Fruit fly (Drosophila melanogaster) whole organism, embryonic: ENCODE measurements around the gene CG14960.
A peak's percentile ranks its signal among the peaks of the same experiment; 100 is the strongest.

Experiments used
- Adf1 ChIP-seq: fragments of 200-800 bp; sonication (Bioruptor generic); IDR thresholded peaks from 2 replicates; pipeline ENCODE4 v1.3.6; 2022; ENCODE audit warnings: missing biosample characterization, missing genetic modification characterization
- Antp ChIP-seq: fragments of 200-800 bp; sonication (Bioruptor generic); optimal IDR thresholded peaks from 3 replicates; lab custom pipeline; 2016; ENCODE audit warnings: missing biosample characterization, missing genetic modification characterization
- Bgb ChIP-seq: fragments of 200-800 bp; sonication (Bioruptor generic); IDR thresholded peaks from 2 replicates; pipeline ENCODE4 v1.3.6; 2022; ENCODE audit warnings: missing biosample characterization, missing genetic modification characterization; ENCODE audit not compliant: partially characterized antibody
- CG10267 ChIP-seq: fragments of 200-800 bp; sonication (Bioruptor generic); optimal IDR thresholded peaks from 2 replicates; lab custom pipeline; 2018; ENCODE audit warnings: missing biosample characterization, mild to moderate bottlenecking, missing genetic modification characterization, moderate library complexity
- CG11398 ChIP-seq: fragments of 200-800 bp; sonication (Bioruptor generic); optimal IDR thresholded peaks from 2 replicates; lab custom pipeline; 2016; ENCODE audit warnings: missing biosample characterization, missing genetic modification characterization
- CG11695 ChIP-seq: fragments of 200-800 bp; sonication (Bioruptor generic); IDR thresholded peaks from 3 replicates; pipeline ENCODE4 v1.3.6; 2022; ENCODE audit warnings: missing biosample characterization, missing genetic modification characterization
- CG12104 ChIP-seq: fragments of 200-800 bp; sonication (Bioruptor generic); optimal IDR thresholded peaks from 3 replicates; lab custom pipeline; 2016; ENCODE audit warnings: missing biosample characterization, missing genetic modification characterization
- CG13424 ChIP-seq: fragments of 200-800 bp; sonication (Bioruptor generic); optimal IDR thresholded peaks from 2 replicates; lab custom pipeline; 2019; ENCODE audit warnings: missing biosample characterization, mild to moderate bottlenecking, missing genetic modification characterization, moderate library complexity
- CG15479 ChIP-seq: fragments of 200-800 bp; sonication (Bioruptor generic); optimal IDR thresholded peaks from 3 replicates; lab custom pipeline; 2019; ENCODE audit warnings: missing biosample characterization, mild to moderate bottlenecking, missing genetic modification characterization, moderate library complexity
- CG2202 ChIP-seq: fragments of 200-800 bp; sonication (Bioruptor generic); optimal IDR thresholded peaks from 2 replicates; lab custom pipeline; 2018; ENCODE audit warnings: missing biosample characterization, mild to moderate bottlenecking, missing genetic modification characterization
- CG2889 ChIP-seq: fragments of 200-800 bp; sonication (Bioruptor generic); IDR thresholded peaks from 3 replicates; pipeline ENCODE4 v1.3.6; 2022; ENCODE audit warnings: missing biosample characterization, missing genetic modification characterization
- CG31224 ChIP-seq: fragments of 200-800 bp; sonication (Bioruptor generic); IDR thresholded peaks from 2 replicates; pipeline ENCODE4 v1.3.6; 2022; ENCODE audit warnings: missing biosample characterization, missing genetic modification characterization
- CG4282 ChIP-seq: fragments of 200-800 bp; sonication (Bioruptor generic); optimal IDR thresholded peaks from 2 replicates; lab custom pipeline; 2016; ENCODE audit warnings: missing biosample characterization, missing genetic modification characterization
- CG4820 ChIP-seq: fragments of 200-800 bp; sonication (Bioruptor generic); optimal IDR thresholded peaks from 3 replicates; lab custom pipeline; 2016; ENCODE audit warnings: missing biosample characterization, missing genetic modification characterization
- CG5180 ChIP-seq: fragments of 200-800 bp; sonication (Bioruptor generic); optimal IDR thresholded peaks from 3 replicates; lab custom pipeline; 2017; ENCODE audit warnings: missing biosample characterization, missing genetic modification characterization, mild to moderate bottlenecking, moderate library complexity, missing genetic modification reagents
- CG5953 ChIP-seq: fragments of 200-800 bp; sonication (Bioruptor generic); IDR thresholded peaks from 2 replicates; pipeline ENCODE4 v1.3.6; 2022; ENCODE audit warnings: missing biosample characterization, missing genetic modification characterization
- CG6272 ChIP-seq: fragments of 200-800 bp; sonication (Bioruptor generic); IDR thresholded peaks from 2 replicates; pipeline ENCODE4 v1.3.6; 2022; ENCODE audit warnings: missing biosample characterization, missing genetic modification characterization
- CG6854 ChIP-seq: fragments of 200-800 bp; sonication (Bioruptor generic); optimal IDR thresholded peaks from 3 replicates; lab custom pipeline; 2017; ENCODE audit warnings: missing biosample characterization, mild to moderate bottlenecking, missing genetic modification characterization
- CG7963 ChIP-seq: fragments of 200-800 bp; sonication (Bioruptor generic); IDR thresholded peaks from 3 replicates; pipeline ENCODE4 v1.3.6; 2022; ENCODE audit warnings: missing biosample characterization, missing genetic modification characterization; ENCODE audit not compliant: partially characterized antibody
- CG8089 ChIP-seq: fragments of 200-800 bp; sonication (Bioruptor generic); optimal IDR thresholded peaks from 3 replicates; lab custom pipeline; 2016; ENCODE audit warnings: missing biosample characterization, missing genetic modification characterization
- CG8281 ChIP-seq: fragments of 200-800 bp; sonication (Bioruptor generic); optimal IDR thresholded peaks from 2 replicates; lab custom pipeline; 2018; ENCODE audit warnings: missing biosample characterization, mild to moderate bottlenecking, missing genetic modification characterization, moderate library complexity
- CG9215 ChIP-seq: fragments of 200-800 bp; sonication (Bioruptor generic); IDR thresholded peaks from 2 replicates; pipeline ENCODE4 v1.3.6; 2022; ENCODE audit warnings: missing biosample characterization, missing genetic modification characterization
- CG9437 ChIP-seq: fragments of 200-800 bp; sonication (Bioruptor generic); optimal IDR thresholded peaks from 2 replicates; lab custom pipeline; 2018; ENCODE audit warnings: missing biosample characterization, mild to moderate bottlenecking, missing genetic modification characterization
- CG9932 ChIP-seq: fragments of 200-800 bp; sonication (Bioruptor generic); IDR thresholded peaks from 2 replicates; pipeline ENCODE4 v1.3.6; 2022; ENCODE audit warnings: missing biosample characterization, missing genetic modification characterization
- CTCF ChIP-seq: fragments of 200-800 bp; sonication (Bioruptor generic); optimal IDR thresholded peaks from 2 replicates; lab custom pipeline; 2017; ENCODE audit warnings: missing biosample characterization, mild to moderate bottlenecking, missing genetic modification characterization, moderate library complexity
- Dek ChIP-seq: fragments of 200-800 bp; sonication (Bioruptor generic); optimal IDR thresholded peaks from 3 replicates; lab custom pipeline; 2019; ENCODE audit warnings: missing biosample characterization, mild to moderate bottlenecking, missing genetic modification characterization, moderate library complexity
- Dfd ChIP-seq, 2 experiments: fragments of >200 bp; optimal IDR thresholded peaks; 2 replicates each; lab custom pipeline; 2017; ENCODE audit warnings: missing biosample characterization in 2 of 2, missing genetic modification characterization in 2 of 2
- Elba2 ChIP-seq: fragments of 200-800 bp; sonication (Bioruptor generic); optimal IDR thresholded peaks from 3 replicates; lab custom pipeline; 2016; ENCODE audit warnings: missing biosample characterization, missing genetic modification characterization
- HLH3B ChIP-seq: fragments of 200-800 bp; sonication (Bioruptor generic); IDR thresholded peaks from 2 replicates; pipeline ENCODE4 v1.3.6; 2022; ENCODE audit warnings: missing biosample characterization, missing genetic modification characterization
- Hand ChIP-seq: fragments of 200-800 bp; sonication (Bioruptor generic); optimal IDR thresholded peaks from 2 replicates; lab custom pipeline; 2017; ENCODE audit warnings: mild to moderate bottlenecking, missing biosample characterization, missing genetic modification reagents, missing genetic modification characterization
- Lpt ChIP-seq: fragments of >200 bp; optimal IDR thresholded peaks from 2 replicates; lab custom pipeline; 2018; ENCODE audit warnings: missing biosample characterization, missing genetic modification characterization
- Optix ChIP-seq: fragments of 200-800 bp; sonication (Bioruptor generic); IDR thresholded peaks from 3 replicates; pipeline ENCODE4 v1.3.6; 2022; ENCODE audit warnings: missing biosample characterization, missing genetic modification characterization
- Pdp1 ChIP-seq, 2 experiments: fragments of 200-800 bp; sonication (Bioruptor generic); optimal IDR thresholded peaks; 3 replicates each; lab custom pipeline; 2016; ENCODE audit warnings: missing biosample characterization in 2 of 2, missing genetic modification characterization in 2 of 2, mild to moderate bottlenecking in 1 of 2, moderate library complexity in 1 of 2
- Poxn ChIP-seq: fragments of 200-800 bp; sonication (Bioruptor generic); IDR thresholded peaks from 2 replicates; pipeline ENCODE4 v1.3.6; 2022; ENCODE audit warnings: missing biosample characterization, missing genetic modification characterization
- Sox102F ChIP-seq: fragments of 200-800 bp; sonication (Bioruptor generic); optimal IDR thresholded peaks from 2 replicates; lab custom pipeline; 2018; ENCODE audit warnings: missing biosample characterization, mild to moderate bottlenecking, missing genetic modification characterization, moderate library complexity
- abd-A ChIP-seq: fragments of 200-800 bp; sonication (Bioruptor generic); optimal IDR thresholded peaks from 3 replicates; lab custom pipeline; 2019; ENCODE audit warnings: missing biosample characterization, mild to moderate bottlenecking, missing genetic modification characterization, moderate library complexity
- bsh ChIP-seq, 2 experiments: fragments of 200-800 bp; sonication (Bioruptor generic); optimal IDR thresholded peaks; 2 replicates each; lab custom pipeline; 2017 to 2018; ENCODE audit warnings: mild to moderate bottlenecking in 2 of 2, missing biosample characterization in 2 of 2, missing genetic modification characterization in 2 of 2, moderate library complexity in 1 of 2
- btn ChIP-seq: fragments of 200-800 bp; sonication (Bioruptor generic); optimal IDR thresholded peaks from 2 replicates; lab custom pipeline; 2016; ENCODE audit warnings: missing biosample characterization, missing genetic modification characterization
- chif ChIP-seq, 2 experiments: fragments of 200-800 bp; sonication (Bioruptor generic); optimal IDR thresholded peaks; 3 replicates each; lab custom pipeline; 2016; ENCODE audit warnings: missing biosample characterization in 2 of 2, missing genetic modification characterization in 2 of 2
- crc ChIP-seq: fragments of 200-800 bp; sonication (Bioruptor generic); optimal IDR thresholded peaks from 2 replicates; lab custom pipeline; 2016; ENCODE audit warnings: missing biosample characterization, missing genetic modification characterization
- crol ChIP-seq: fragments of 200-800 bp; sonication (Bioruptor generic); IDR thresholded peaks from 2 replicates; pipeline ENCODE4 v1.3.6; 2022; ENCODE audit warnings: missing biosample characterization, missing genetic modification characterization
- dpn ChIP-seq, 2 experiments: fragments of 200-800 bp; sonication (Bioruptor generic); optimal IDR thresholded peaks; 3 replicates each; lab custom pipeline; 2016; ENCODE audit warnings: missing biosample characterization in 2 of 2, missing genetic modification characterization in 2 of 2
- grau ChIP-seq: fragments of 200-800 bp; optimal IDR thresholded peaks from 3 replicates; lab custom pipeline; 2019; ENCODE audit warnings: missing biosample characterization, mild to moderate bottlenecking, missing genetic modification characterization, moderate library complexity
- hkb ChIP-seq, 2 experiments: fragments of 200-800 bp in 1 of 2; fragments of >200 bp in 1 of 2; sonication (Bioruptor generic) in 1 of 2; IDR thresholded peaks in 1 of 2; optimal IDR thresholded peaks in 1 of 2; 2 replicates each; pipeline versions ENCODE4 v1.3.6 to Lab custom; 2017 to 2022; ENCODE audit warnings: missing biosample characterization in 1 of 2, missing genetic modification characterization in 1 of 2
- jigr1 ChIP-seq: fragments of 200-800 bp; sonication (Bioruptor generic); IDR thresholded peaks from 3 replicates; pipeline ENCODE4 v1.3.6; 2022; ENCODE audit warnings: missing biosample characterization, missing genetic modification characterization
- ken ChIP-seq: fragments of 200-800 bp; sonication (Bioruptor generic); IDR thresholded peaks from 3 replicates; pipeline ENCODE4 v1.3.6; 2022; ENCODE audit warnings: missing biosample characterization, missing genetic modification characterization
- lab ChIP-seq: fragments of 200-800 bp; sonication (Bioruptor generic); optimal IDR thresholded peaks from 3 replicates; lab custom pipeline; 2017; ENCODE audit warnings: missing biosample characterization, missing genetic modification characterization, mild to moderate bottlenecking, moderate library complexity, missing genetic modification reagents
- nom ChIP-seq: fragments of 200-800 bp; sonication (Bioruptor generic); optimal IDR thresholded peaks from 2 replicates; lab custom pipeline; 2017; ENCODE audit warnings: missing biosample characterization, missing genetic modification characterization, mild to moderate bottlenecking, moderate library complexity, missing genetic modification reagents
- odd ChIP-seq: fragments of 200-800 bp; sonication (Bioruptor generic); optimal IDR thresholded peaks from 2 replicates; lab custom pipeline; 2017; ENCODE audit warnings: missing biosample characterization, mild to moderate bottlenecking, missing genetic modification characterization
- repo ChIP-seq: fragments of 200-800 bp; sonication (Bioruptor generic); optimal IDR thresholded peaks from 2 replicates; lab custom pipeline; 2016; ENCODE audit warnings: missing biosample characterization, missing genetic modification characterization
- scrt ChIP-seq: fragments of 200-800 bp; sonication (Bioruptor generic); optimal IDR thresholded peaks from 2 replicates; lab custom pipeline; 2018; ENCODE audit warnings: missing biosample characterization, mild to moderate bottlenecking, missing genetic modification characterization, moderate library complexity
- sens ChIP-seq: fragments of 200-800 bp; sonication (Bioruptor generic); peaks from one replicate; lab custom pipeline; 2016; ENCODE audit warnings: missing biosample characterization, missing genetic modification characterization

The CG14960 gene

dm6 chr3L:3288414-3288813 is 17.6 kb downstream of the CG14960 start (continued):
- TF ChIP-seq repo (GFP tag; lab: Kevin White, UChicago) (no peak), CG6272 (GFP tag; lab: Robert Waterston, UW) (no peak), CG13424 (tag; lab: Kevin White, UChicago) (no peak), Sox102F (GFP tag; lab: Kevin White, UChicago) (no peak), chif (GFP tag; optimal IDR thresholded peaks at IDR 0.05; lab: Kevin White, UChicago) (no peak), CG9437 (GFP tag; lab: Kevin White, UChicago) (no peak), CG6854 (GFP tag; lab: Kevin White, UChicago) (no peak), CG10267 (tag; lab: Kevin White, UChicago) (no peak), Optix (GFP tag; lab: Robert Waterston, UW) (no peak), Antp (no peak), CG31224 (no peak), Lpt (GFP tag; lab: Kevin White, UChicago) (no peak), Adf1 (no peak), CG15479 (GFP tag; lab: Kevin White, UChicago) (no peak), CTCF (GFP tag; lab: Kevin White, UChicago) (peak; percentile 98), hkb (optimal IDR thresholded peaks at IDR 0.05; lab: Kevin White, UChicago) (no peak), hkb (GFP tag; IDR thresholded peaks at IDR 0.05; lab: Robert Waterston, UW) (no peak), Dfd (GFP tag; optimal IDR thresholded peaks at IDR 0.05; lab: Kevin White, UChicago) (no peak), CG4820 (GFP tag; lab: Kevin White, UChicago) (peak; percentile 34), grau (tag; lab: Kevin White, UChicago) (no peak), CG2202 (tag; lab: Kevin White, UChicago) (no peak), CG7963 (no peak), CG2889 (no peak), CG9215 (GFP tag; lab: Robert Waterston, UW) (no peak), crol (GFP tag; lab: Robert Waterston, UW) (no peak), odd (GFP tag; lab: Kevin White, UChicago) (no peak), CG11398 (GFP tag; lab: Kevin White, UChicago) (no peak), CG5180 (GFP tag; lab: Kevin White, UChicago) (no peak), Bgb (GFP tag; lab: Robert Waterston, UW) (0 out of 2 replicates have a peak, but pooled peaks have one; percentile 33), CG4282 (GFP tag; lab: Kevin White, UChicago) (no peak), Elba2 (no peak), HLH3B (no peak), scrt (GFP tag; lab: Kevin White, UChicago) (no peak), CG8281 (tag; lab: Kevin White, UChicago) (no peak), bsh (GFP tag; optimal IDR thresholded peaks at IDR 0.05; lab: Kevin White, UChicago) (no peak), jigr1 (GFP tag; lab: Robert Waterston, UW) (no peak), CG9932 (GFP tag; lab: Robert Waterston, UW) (peak; percentile 59), CG5953 (GFP tag; lab: Robert Waterston, UW) (no peak), lab (no peak), CG12104 (no peak), sens (GFP tag; lab: Kevin White, UChicago) (no peak), Poxn (GFP tag; lab: Robert Waterston, UW) (no peak), CG11695 (GFP tag; lab: Robert Waterston, UW) (no peak), crc (GFP tag; lab: Kevin White, UChicago) (no peak), Pdp1 (GFP tag; optimal IDR thresholded peaks at IDR 0.05; lab: Kevin White, UChicago) (no peak), abd-A (no peak), ken (GFP tag; lab: Robert Waterston, UW) (no peak), dpn (GFP tag; optimal IDR thresholded peaks at IDR 0.05; lab: Kevin White, UChicago) (no peak), nom (no peak), btn (GFP tag; lab: Kevin White, UChicago) (no peak), Hand (GFP tag; lab: Kevin White, UChicago) (no peak), CG8089 (GFP tag; lab: Kevin White, UChicago) (no peak), Dek (tag; lab: Kevin White, UChicago) (no peak)
